Fruit fly (Drosophila melanogaster) S2 (cell line): ENCODE data around the gene CG31875.

Experiments used
- CG8478 ChIP-seq: fragments of >200 bp; optimal IDR thresholded peaks from 2 replicates; lab custom pipeline; 2018
- CTCF ChIP-seq, 2 experiments: fragments of >200 bp; optimal IDR thresholded peaks; 2 replicates each; lab custom pipeline; 2018

Gene CG31875

DNA sequence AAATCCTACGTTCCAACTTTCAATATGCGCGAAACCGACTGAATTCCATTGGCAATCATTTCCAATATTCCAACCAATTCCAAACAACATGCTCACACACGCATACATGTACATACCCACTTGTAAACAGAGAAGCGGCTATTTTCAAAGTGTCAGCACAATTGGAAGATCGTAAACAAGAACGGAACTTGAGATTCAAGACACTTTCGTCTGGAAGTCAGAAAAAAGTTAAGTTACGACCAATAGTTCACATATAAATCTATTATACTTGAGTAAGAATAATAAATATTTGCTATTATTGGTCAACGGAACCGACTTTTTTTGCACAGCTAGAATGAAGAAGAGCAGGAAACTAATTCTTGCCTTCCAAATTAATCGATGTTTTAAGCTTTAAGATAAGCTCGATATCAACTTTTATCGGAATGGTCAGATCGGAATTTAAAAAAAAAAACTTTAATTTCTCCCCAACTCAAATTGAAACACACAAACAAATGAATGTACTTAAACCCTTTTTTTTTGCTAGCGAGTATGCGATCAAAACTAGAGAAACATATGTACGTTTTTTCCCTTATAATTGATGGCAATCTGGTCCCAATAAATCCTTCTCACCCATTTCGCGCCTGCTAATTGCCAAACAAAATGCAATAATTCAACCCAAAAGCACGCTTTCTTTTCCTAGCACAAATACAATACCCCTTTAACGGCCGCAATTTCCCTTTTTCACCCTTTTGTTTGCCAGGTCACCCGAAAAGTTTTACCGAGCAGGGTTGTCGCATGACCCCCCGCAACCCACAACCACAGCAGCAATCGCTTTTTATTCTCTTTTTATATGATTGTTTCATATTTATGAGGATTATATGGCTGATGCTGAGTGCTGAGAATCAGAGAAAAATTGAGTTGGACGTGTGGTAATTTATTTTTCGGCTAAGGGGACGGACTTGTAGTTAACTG lies at the start of gene CG31875, which contains the start of gene SoYb:
Gene CG31875 (minus strand): TSS at position 329 of the 951 bp plus-strand sequence.
Gene SoYb (minus strand): TSS at position 329 of the 951 bp plus-strand sequence.
- TF ChIP-seq CG8478 (lab: Kevin White, UChicago) (no peak), CTCF (optimal IDR thresholded peaks at IDR 0.05; lab: Kevin White, UChicago) (no peak)

dm6 chr2L:10049280-10049679 lies 46.7 kb upstream of the CG31875 start, which contains the start of gene CG33301:
TSS of gene CG33301 (plus strand) at chr2L:10049580.
- TF ChIP-seq CG8478 (lab: Kevin White, UChicago) (no peak), CTCF (optimal IDR thresholded peaks at IDR 0.05; lab: Kevin White, UChicago) (no peak)

DNA sequence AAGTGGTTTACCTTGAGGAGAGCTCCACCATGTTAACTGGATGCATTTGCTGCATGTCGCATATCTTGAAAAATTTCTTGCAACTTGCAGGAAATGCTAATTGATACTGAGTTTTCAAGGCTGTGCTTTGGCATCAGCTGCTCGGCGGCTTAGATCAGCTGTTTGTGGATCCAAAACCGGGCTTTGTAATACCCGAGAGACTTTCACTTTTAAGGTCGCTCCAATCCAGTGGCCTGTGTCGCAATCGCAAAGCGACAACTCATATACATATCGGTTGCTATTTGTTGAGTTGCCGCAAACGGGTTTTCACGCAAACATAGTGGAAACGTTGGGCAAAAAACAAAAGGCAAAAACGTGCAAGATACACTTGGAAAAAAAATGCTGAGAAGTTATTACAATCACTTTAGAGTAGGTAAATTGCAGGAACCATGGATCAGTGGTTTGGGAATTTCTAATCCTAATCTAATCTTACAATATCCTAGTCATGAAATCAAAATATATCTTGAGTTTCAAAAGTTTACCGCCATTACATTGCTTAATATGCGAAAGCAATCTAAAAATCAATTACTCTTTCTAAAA lies 33.3 kb upstream of the CG31875 start:
- TF ChIP-seq CTCF (optimal IDR thresholded peaks at IDR 0.05; lab: Kevin White, UChicago) (no peak), CG8478 (lab: Kevin White, UChicago) (no peak)

DNA sequence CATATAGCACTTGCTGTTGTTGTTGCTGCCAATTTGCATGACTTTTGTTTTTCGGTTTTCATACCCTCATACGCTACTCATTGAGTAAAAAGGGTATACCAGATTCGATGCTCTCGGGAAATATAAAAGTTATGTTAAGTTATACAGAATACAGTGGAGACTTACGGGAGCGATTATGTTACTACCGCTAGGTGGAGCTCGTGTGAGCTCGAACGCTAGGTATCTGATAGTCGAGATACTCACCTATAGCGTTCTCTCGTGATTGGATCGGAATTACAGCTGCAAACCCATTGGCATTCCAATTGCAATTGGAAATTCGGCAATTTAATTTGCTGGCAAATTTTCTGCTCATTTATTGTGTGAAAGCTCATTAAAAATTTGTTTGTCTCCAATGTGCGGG lies 30.9 kb upstream of the CG31875 start:
- TF ChIP-seq CG8478 (lab: Kevin White, UChicago) = no peak
- peak; percentile 55 to 69 for TF ChIP-seq CTCF (optimal IDR thresholded peaks at IDR 0.05; lab: Kevin White, UChicago)

DNA sequence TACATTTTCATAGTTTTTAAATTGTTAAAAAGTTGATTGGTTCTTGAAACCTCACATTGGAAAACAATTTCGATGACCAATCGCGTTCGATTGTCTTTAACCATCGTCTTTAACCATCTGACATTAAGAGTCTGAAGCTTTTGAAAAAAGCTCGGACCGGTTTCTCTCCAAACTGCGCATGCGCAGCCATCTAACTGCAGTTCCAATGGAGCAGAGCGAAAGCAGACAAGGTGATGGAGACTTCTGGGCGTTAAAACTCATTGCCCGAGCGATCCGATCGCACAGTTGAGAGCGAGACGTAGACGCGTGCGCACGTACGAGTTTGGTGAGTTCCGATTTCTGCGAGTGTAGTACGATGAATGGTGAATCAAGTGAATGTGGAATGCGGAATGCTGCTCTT lies 29.9 kb upstream of the CG31875 start, which contains the start of gene obst-B:
Gene obst-B (plus strand): TSS at position 276 of the 400 bp plus-strand sequence.
- TF ChIP-seq CTCF (optimal IDR thresholded peaks at IDR 0.05; lab: Kevin White, UChicago) (no peak), CG8478 (lab: Kevin White, UChicago) (no peak)

DNA sequence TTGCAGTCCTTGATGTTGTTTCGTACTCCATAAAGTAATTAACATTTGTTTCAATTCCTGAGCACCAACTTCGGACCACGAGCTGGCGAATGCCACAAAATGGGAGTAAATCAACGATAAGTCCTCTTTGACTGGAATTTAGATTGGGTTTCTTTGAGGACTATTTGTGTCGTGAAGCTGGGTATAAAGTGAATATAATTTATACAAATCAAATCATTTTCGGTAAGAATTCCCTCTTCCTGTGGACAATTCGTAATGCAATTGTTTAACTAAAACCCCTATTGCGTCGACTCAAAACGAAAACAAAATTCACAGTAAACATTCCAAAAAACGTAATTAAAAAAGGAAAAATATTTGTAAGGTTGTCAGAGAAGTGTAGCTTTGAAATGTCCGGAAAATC lies 23.8 kb upstream of the CG31875 start, which contains the start of gene CG13127:
Gene CG13127 (plus strand): TSS at position 301 of the 400 bp plus-strand sequence.
- TF ChIP-seq CTCF (optimal IDR thresholded peaks at IDR 0.05; lab: Kevin White, UChicago) = no peak

- no peak for TF ChIP-seq CTCF (optimal IDR thresholded peaks at IDR 0.05; lab: Kevin White, UChicago)
- no peak for TF ChIP-seq CG8478 (lab: Kevin White, UChicago)
Observed at dm6 chr2L:10017363-10017762, 14.8 kb upstream of the CG31875 start, which contains the start of gene CG13131. TSS of gene CG13131 (minus strand) at chr2L:10017463.

- no peak for TF ChIP-seq CTCF (optimal IDR thresholded peaks at IDR 0.05; lab: Kevin White, UChicago)
Observed at dm6 chr2L:10009800-10010658, 7.5 kb upstream of the CG31875 start.

- TF ChIP-seq CTCF (optimal IDR thresholded peaks at IDR 0.05; lab: Kevin White, UChicago) (peak in 1 of 2 experiments; percentile 43), CG8478 (lab: Kevin White, UChicago) (no peak)
Observed at dm6 chr2L:10009293-10009695, 6.8 kb upstream of the CG31875 start, which contains the start of gene Trp1. TSS of gene Trp1 (plus strand) at chr2L:10009381.

DNA sequence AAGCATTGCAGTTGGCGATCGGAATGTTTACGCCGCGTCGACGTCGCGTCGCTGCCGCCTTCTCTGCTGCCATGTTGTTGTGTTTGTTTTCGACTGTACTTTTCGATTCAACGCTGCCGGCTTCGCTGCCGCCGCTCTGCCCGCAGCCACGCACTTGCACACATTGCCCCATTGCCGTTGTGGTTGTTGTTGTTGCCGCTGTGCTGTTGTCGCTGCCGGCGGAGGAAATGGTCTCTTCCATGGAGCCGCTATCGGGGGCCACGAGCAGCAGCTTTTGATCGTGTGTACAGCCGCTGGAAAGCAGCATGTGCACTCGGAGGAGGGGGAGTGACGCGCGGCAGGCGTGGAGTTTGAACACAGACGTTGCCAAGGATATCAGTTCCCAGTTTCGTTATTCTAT lies 2.0 kb upstream of the CG31875 start:
- TF ChIP-seq CTCF (optimal IDR thresholded peaks at IDR 0.05; lab: Kevin White, UChicago) = no peak
- no peak for TF ChIP-seq CG8478 (lab: Kevin White, UChicago)

dm6 chr2L:10003593-10003992 lies 1.1 kb upstream of the CG31875 start, which contains the start of gene Ndf:
TSS of gene Ndf (plus strand) at chr2L:10003832.
- TF ChIP-seq CTCF (optimal IDR thresholded peaks at IDR 0.05; lab: Kevin White, UChicago) (peak in 1 of 2 experiments; percentile 20), CG8478 (lab: Kevin White, UChicago) (no peak)

dm6 chr2L:9996553-9996952 lies 6.0 kb downstream of the CG31875 start:
- TF ChIP-seq CG8478 (lab: Kevin White, UChicago) (no peak), CTCF (optimal IDR thresholded peaks at IDR 0.05; lab: Kevin White, UChicago) (no peak)

- TF ChIP-seq CG8478 (lab: Kevin White, UChicago) (no peak), CTCF (optimal IDR thresholded peaks at IDR 0.05; lab: Kevin White, UChicago) (no peak)
Observed at dm6 chr2L:9994382-9994781, 8.2 kb downstream of the CG31875 start.
